Fruit fly (Drosophila melanogaster) whole organism, embryonic: ENCODE results near the gene dgt2.

Source experiments
- B-H1 ChIP-seq: fragments of 200-800 bp; sonication (Bioruptor generic); IDR thresholded peaks from 3 replicates; pipeline ENCODE4 v1.3.6; 2022; ENCODE audit warnings: missing biosample characterization, missing genetic modification characterization
- CG14965 ChIP-seq: fragments of 200-800 bp; sonication (Bioruptor generic); optimal IDR thresholded peaks from 2 replicates; lab custom pipeline; 2016; ENCODE audit warnings: missing biosample characterization, missing genetic modification characterization, borderline replicate concordance
- CG15073 ChIP-seq: fragments of 200-800 bp; sonication (Bioruptor generic); optimal IDR thresholded peaks from 2 replicates; lab custom pipeline; 2016; ENCODE audit warnings: missing biosample characterization, missing genetic modification characterization
- CG16779 ChIP-seq: fragments of 200-800 bp; sonication (Bioruptor generic); IDR thresholded peaks from 2 replicates; pipeline ENCODE4 v1.3.6; 2022; ENCODE audit warnings: missing biosample characterization, missing genetic modification characterization
- CG18764 ChIP-seq: fragments of 200-800 bp; sonication (Bioruptor generic); optimal IDR thresholded peaks from 3 replicates; lab custom pipeline; 2016; ENCODE audit warnings: missing biosample characterization, missing genetic modification characterization
- CG3163 ChIP-seq: fragments of 200-800 bp; sonication (Bioruptor generic); optimal IDR thresholded peaks from 3 replicates; lab custom pipeline; 2016; ENCODE audit warnings: missing biosample characterization, missing genetic modification characterization
- CG34422 ChIP-seq: fragments of 200-800 bp; sonication (Bioruptor generic); IDR thresholded peaks from 3 replicates; pipeline ENCODE4 v1.3.6; 2022; ENCODE audit warnings: missing biosample characterization, missing genetic modification characterization
- CG42726 ChIP-seq: fragments of 200-800 bp; sonication (Bioruptor generic); IDR thresholded peaks from 2 replicates; pipeline ENCODE4 v1.3.6; 2022; ENCODE audit warnings: missing biosample characterization, missing genetic modification characterization; ENCODE audit not compliant: partially characterized antibody
- CG43689 ChIP-seq: fragments of 200-800 bp; sonication (Bioruptor generic); IDR thresholded peaks from 2 replicates; pipeline ENCODE4 v1.3.6; 2022; ENCODE audit warnings: missing biosample characterization, missing genetic modification characterization
- CG4854 ChIP-seq: fragments of 200-800 bp; sonication (Bioruptor generic); optimal IDR thresholded peaks from 2 replicates; lab custom pipeline; 2016; ENCODE audit warnings: missing biosample characterization, missing genetic modification characterization, inconsistent platforms
- CG8290 ChIP-seq, 3 experiments: fragments of 200-800 bp; sonication (Bioruptor generic); optimal IDR thresholded peaks; 2 replicates each; lab custom pipeline; 2016 to 2019; ENCODE audit warnings: missing biosample characterization in 3 of 3, missing genetic modification characterization in 3 of 3, mild to moderate bottlenecking in 2 of 3, moderate library complexity in 1 of 3
- CG9797 ChIP-seq: fragments of 200-800 bp; sonication (Bioruptor generic); optimal IDR thresholded peaks from 3 replicates; lab custom pipeline; 2018; ENCODE audit warnings: missing biosample characterization, mild to moderate bottlenecking, missing genetic modification characterization
- Camta ChIP-seq: fragments of 200-800 bp; sonication (Bioruptor generic); optimal IDR thresholded peaks from 2 replicates; lab custom pipeline; 2016; ENCODE audit warnings: missing biosample characterization, missing genetic modification characterization
- CkIIα-i1 ChIP-seq: fragments of 200-800 bp; sonication (Bioruptor generic); IDR thresholded peaks from 2 replicates; pipeline ENCODE4 v1.3.6; 2022; ENCODE audit warnings: missing biosample characterization, missing genetic modification characterization
- Dad ChIP-seq: fragments of 200-800 bp; sonication (Bioruptor generic); optimal IDR thresholded peaks from 3 replicates; lab custom pipeline; 2016; ENCODE audit warnings: missing biosample characterization, missing genetic modification characterization
- Dip2 ChIP-seq: fragments of 200-800 bp; sonication (Bioruptor generic); IDR thresholded peaks from 2 replicates; pipeline ENCODE4 v1.3.6; 2022; ENCODE audit warnings: missing biosample characterization, missing genetic modification characterization
- Dll ChIP-seq: fragments of 200-800 bp; sonication (Bioruptor generic); IDR thresholded peaks from 4 replicates; pipeline ENCODE4 v1.3.6; 2022; ENCODE audit warnings: missing biosample characterization, missing genetic modification characterization; ENCODE audit not compliant: partially characterized antibody
- Doc3 ChIP-seq: fragments of 200-800 bp; sonication (Bioruptor generic); IDR thresholded peaks from 3 replicates; pipeline ENCODE4 v1.3.6; 2022; ENCODE audit warnings: missing biosample characterization, missing genetic modification characterization; ENCODE audit not compliant: partially characterized antibody
- Dp ChIP-seq: fragments of 200-800 bp; sonication (Bioruptor generic); optimal IDR thresholded peaks from 2 replicates; lab custom pipeline; 2018; ENCODE audit warnings: missing biosample characterization, mild to moderate bottlenecking, missing genetic modification characterization, moderate library complexity
- Eip74EF ChIP-seq, 2 experiments: fragments of 200-800 bp in 1 of 2; fragments of >200 bp in 1 of 2; sonication (Bioruptor generic) in 1 of 2; optimal IDR thresholded peaks; 2 replicates each; lab custom pipeline; 2017 to 2019; ENCODE audit warnings: missing biosample characterization in 2 of 2, missing genetic modification characterization in 2 of 2, mild to moderate bottlenecking in 1 of 2, moderate library complexity in 1 of 2
- Fer3 ChIP-seq: fragments of 200-800 bp; sonication (Bioruptor generic); optimal IDR thresholded peaks from 2 replicates; lab custom pipeline; 2018; ENCODE audit warnings: missing biosample characterization, mild to moderate bottlenecking, missing genetic modification characterization, moderate library complexity
- Hmr ChIP-seq: fragments of 200-800 bp; sonication (Bioruptor generic); optimal IDR thresholded peaks from 3 replicates; lab custom pipeline; 2017; ENCODE audit warnings: mild to moderate bottlenecking, missing biosample characterization, missing genetic modification reagents, missing genetic modification characterization
- Max ChIP-seq: fragments of 200-800 bp; sonication (Bioruptor generic); optimal IDR thresholded peaks from 2 replicates; lab custom pipeline; 2016; ENCODE audit warnings: missing biosample characterization, mild to moderate bottlenecking, missing genetic modification characterization
- NK7.1 ChIP-seq: fragments of 200-800 bp; sonication (Bioruptor generic); optimal IDR thresholded peaks from 3 replicates; lab custom pipeline; 2016; ENCODE audit warnings: missing biosample characterization, missing genetic modification characterization
- Nf-YC ChIP-seq: fragments of 200-800 bp; optimal IDR thresholded peaks from 3 replicates; lab custom pipeline; 2019; ENCODE audit warnings: missing biosample characterization, mild to moderate bottlenecking, missing genetic modification characterization, moderate library complexity
- Poxn ChIP-seq: fragments of 200-800 bp; sonication (Bioruptor generic); IDR thresholded peaks from 2 replicates; pipeline ENCODE4 v1.3.6; 2022; ENCODE audit warnings: missing biosample characterization, missing genetic modification characterization
- Ravus ChIP-seq: fragments of 200-800 bp; sonication (Bioruptor generic); IDR thresholded peaks from 2 replicates; pipeline ENCODE4 v1.3.6; 2022; ENCODE audit warnings: missing biosample characterization, missing genetic modification characterization
- Side ChIP-seq: fragments of 200-800 bp; sonication (Bioruptor generic); optimal IDR thresholded peaks from 2 replicates; lab custom pipeline; 2016; ENCODE audit warnings: missing biosample characterization, missing genetic modification characterization
- Ssrp ChIP-seq: fragments of 200-800 bp; sonication (Bioruptor generic); optimal IDR thresholded peaks from 2 replicates; lab custom pipeline; 2018; ENCODE audit warnings: missing biosample characterization, mild to moderate bottlenecking, missing genetic modification characterization, moderate library complexity
- Xbp1 ChIP-seq: fragments of 200-800 bp; sonication (Bioruptor generic); optimal IDR thresholded peaks from 3 replicates; lab custom pipeline; 2016; ENCODE audit warnings: missing biosample characterization, mild to moderate bottlenecking, missing genetic modification characterization
- abd-A ChIP-seq: fragments of 200-800 bp; sonication (Bioruptor generic); optimal IDR thresholded peaks from 3 replicates; lab custom pipeline; 2019; ENCODE audit warnings: missing biosample characterization, mild to moderate bottlenecking, missing genetic modification characterization, moderate library complexity
- bigmax ChIP-seq: fragments of 200-800 bp; sonication (Bioruptor generic); optimal IDR thresholded peaks from 2 replicates; lab custom pipeline; 2018; ENCODE audit warnings: missing biosample characterization, mild to moderate bottlenecking, missing genetic modification characterization
- cg ChIP-seq: fragments of 200-800 bp; sonication (Bioruptor generic); optimal IDR thresholded peaks from 3 replicates; lab custom pipeline; 2019; ENCODE audit warnings: missing biosample characterization, mild to moderate bottlenecking, missing genetic modification characterization, moderate library complexity
- crol ChIP-seq: fragments of 200-800 bp; sonication (Bioruptor generic); IDR thresholded peaks from 2 replicates; pipeline ENCODE4 v1.3.6; 2022; ENCODE audit warnings: missing biosample characterization, missing genetic modification characterization
- dan ChIP-seq: fragments of 200-800 bp; sonication (Bioruptor generic); IDR thresholded peaks from 2 replicates; pipeline ENCODE4 v1.3.6; 2022; ENCODE audit warnings: missing biosample characterization, missing genetic modification characterization
- exex ChIP-seq: fragments of 200-800 bp; sonication (Bioruptor generic); optimal IDR thresholded peaks from 4 replicates; lab custom pipeline; 2018; ENCODE audit warnings: missing biosample characterization, mild to moderate bottlenecking, missing genetic modification characterization, moderate library complexity
- fd64A ChIP-seq: fragments of 200-800 bp; sonication (Bioruptor generic); optimal IDR thresholded peaks from 3 replicates; lab custom pipeline; 2018; ENCODE audit warnings: missing biosample characterization, mild to moderate bottlenecking, missing genetic modification characterization
- gfzf ChIP-seq: fragments of 200-800 bp; sonication (Bioruptor generic); optimal IDR thresholded peaks from 2 replicates; lab custom pipeline; 2016; ENCODE audit warnings: missing biosample characterization, mild to moderate bottlenecking, missing genetic modification characterization, moderate library complexity
- h ChIP-seq: fragments of >200 bp; optimal IDR thresholded peaks from 2 replicates; lab custom pipeline; 2017
- hth ChIP-seq: fragments of >200 bp; optimal IDR thresholded peaks from 2 replicates; lab custom pipeline; 2017; ENCODE audit warnings: inconsistent platforms
- lilli ChIP-seq: fragments of 200-800 bp; sonication (Bioruptor generic); optimal IDR thresholded peaks from 3 replicates; lab custom pipeline; 2016; ENCODE audit warnings: missing biosample characterization, missing genetic modification characterization
- otp ChIP-seq: fragments of 200-800 bp; sonication (Bioruptor generic); IDR thresholded peaks from 3 replicates; pipeline ENCODE4, ENCODE4 v1.3.6; 2022; ENCODE audit warnings: missing biosample characterization, missing genetic modification characterization
- peb ChIP-seq: fragments of 200-800 bp; sonication (Bioruptor generic); IDR thresholded peaks from 2 replicates; pipeline ENCODE4 v1.3.6; 2022; ENCODE audit warnings: missing biosample characterization, missing genetic modification characterization
- phol ChIP-seq: fragments of 200-800 bp; sonication (Bioruptor generic); optimal IDR thresholded peaks from 3 replicates; lab custom pipeline; 2018; ENCODE audit warnings: missing biosample characterization, mild to moderate bottlenecking, missing genetic modification characterization, moderate library complexity
- pzg ChIP-seq: fragments of 200-800 bp; sonication (Bioruptor generic); optimal IDR thresholded peaks from 3 replicates; lab custom pipeline; 2018; ENCODE audit warnings: missing biosample characterization, mild to moderate bottlenecking, missing genetic modification characterization, moderate library complexity
- shn ChIP-seq: fragments of 200-800 bp; sonication (Bioruptor generic); optimal IDR thresholded peaks from 3 replicates; lab custom pipeline; 2016; ENCODE audit warnings: missing biosample characterization, missing genetic modification characterization
- stwl ChIP-seq: fragments of 200-800 bp; sonication (Bioruptor generic); optimal IDR thresholded peaks from 3 replicates; lab custom pipeline; 2018; ENCODE audit warnings: missing biosample characterization, mild to moderate bottlenecking, missing genetic modification characterization, moderate library complexity
- unc-4 ChIP-seq: fragments of 200-800 bp; sonication (Bioruptor generic); IDR thresholded peaks from 2 replicates; pipeline ENCODE4 v1.3.6; 2022; ENCODE audit warnings: missing biosample characterization, missing genetic modification characterization; ENCODE audit not compliant: partially characterized antibody
- usp ChIP-seq: fragments of >200 bp; optimal IDR thresholded peaks from 2 replicates; lab custom pipeline; 2017; ENCODE audit warnings: missing biosample characterization, missing genetic modification characterization
- wek ChIP-seq: fragments of 200-800 bp; sonication (Bioruptor generic); optimal IDR thresholded peaks from 3 replicates; lab custom pipeline; 2018; ENCODE audit warnings: missing biosample characterization, mild to moderate bottlenecking, missing genetic modification characterization, moderate library complexity
- wor ChIP-seq: fragments of 200-800 bp; sonication (Bioruptor generic); IDR thresholded peaks from 2 replicates; pipeline ENCODE4 v1.3.6; 2022; ENCODE audit warnings: missing biosample characterization, missing genetic modification characterization

The dgt2 gene

DNA sequence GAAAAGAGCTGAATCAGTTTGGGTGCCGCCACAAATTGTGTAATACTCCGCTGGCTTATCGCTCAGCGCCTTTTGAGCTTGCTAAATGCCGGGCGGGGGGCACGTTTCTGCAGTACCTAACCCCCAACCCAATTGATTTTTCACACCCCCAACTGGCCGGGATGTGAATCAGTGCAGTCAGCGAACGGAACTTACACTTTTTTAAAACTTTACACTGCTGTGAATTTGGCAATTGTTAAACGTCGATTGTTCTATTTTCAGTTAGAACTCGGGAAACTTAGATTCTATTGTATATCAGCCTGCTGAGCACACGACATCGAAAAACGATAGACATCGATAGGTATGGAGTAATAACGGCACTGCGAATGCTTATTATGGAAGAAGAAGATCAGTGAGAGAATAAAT lies 48.4 kb downstream of the dgt2 start, which contains the start of gene Tom70:
Gene Tom70, minus strand, starts transcription at position 335 of the 405 bp plus-strand sequence.
- TF ChIP-seq CG42726 (GFP tag; lab: Robert Waterston, UW) = 0 out of 2 replicates have a peak, but pooled peaks have one; percentile 37
- TF ChIP-seq Dad (GFP tag; lab: Kevin White, UChicago) = no peak
- no peak for TF ChIP-seq CG18764
- TF ChIP-seq h (lab: Kevin White, UChicago) = no peak
- TF ChIP-seq B-H1 (GFP tag; lab: Robert Waterston, UW) = no peak
- TF ChIP-seq cg (GFP tag; lab: Kevin White, UChicago) = no peak
- peak; percentile 3 for TF ChIP-seq phol (tag; lab: Kevin White, UChicago)
- TF ChIP-seq exex (tag; lab: Kevin White, UChicago) = no peak
- TF ChIP-seq Dp = peak; percentile 36
- no peak for TF ChIP-seq Hmr (GFP tag; lab: Kevin White, UChicago)
- no peak for TF ChIP-seq shn (GFP tag; lab: Kevin White, UChicago)
- no peak for TF ChIP-seq dan (GFP tag; lab: Robert Waterston, UW)
- TF ChIP-seq CG16779 = no peak
- TF ChIP-seq CG8290 (GFP tag; optimal IDR thresholded peaks at IDR 0.05; lab: Kevin White, UChicago) = no peak
- TF ChIP-seq CG8290 (tag; optimal IDR thresholded peaks at IDR 0.05; lab: Kevin White, UChicago) = no peak
- no peak for TF ChIP-seq abd-A (tag; lab: Kevin White, UChicago)
- TF ChIP-seq CG34422 (GFP tag; lab: Robert Waterston, UW) = peak; percentile 75; the same call in 1 of the 3 replicates
- TF ChIP-seq Eip74EF (GFP tag; optimal IDR thresholded peaks at IDR 0.05; lab: Kevin White, UChicago) = no peak
- TF ChIP-seq Fer3 = no peak
- TF ChIP-seq Ssrp (tag; lab: Kevin White, UChicago) = no peak
- TF ChIP-seq peb (GFP tag; lab: Robert Waterston, UW) = no peak
- TF ChIP-seq CG4854 (GFP tag; lab: Kevin White, UChicago) = no peak
- no peak for TF ChIP-seq Camta (GFP tag; lab: Kevin White, UChicago)
- no peak for TF ChIP-seq wek
- no peak for TF ChIP-seq CkIIα-i1 (GFP tag; lab: Robert Waterston, UW)
- TF ChIP-seq CG15073 (GFP tag; lab: Kevin White, UChicago) = no peak
- TF ChIP-seq Dip2 (GFP tag; lab: Robert Waterston, UW) = no peak
- TF ChIP-seq Max (GFP tag; lab: Kevin White, UChicago) = peak; percentile 8
- TF ChIP-seq Poxn (GFP tag; lab: Robert Waterston, UW) = no peak
- no peak for TF ChIP-seq CG3163
- TF ChIP-seq Dll = peak; percentile 63; the same call in 3 of the 4 replicates
- no peak for TF ChIP-seq Xbp1 (GFP tag; lab: Kevin White, UChicago)
- no peak for TF ChIP-seq Nf-YC (tag; lab: Kevin White, UChicago)
- no peak for TF ChIP-seq CG9797 (GFP tag; lab: Kevin White, UChicago)
- peak; percentile 58; the same call in 1 of the 2 replicates for TF ChIP-seq unc-4
- no peak for TF ChIP-seq fd64A (GFP tag; lab: Kevin White, UChicago)
- TF ChIP-seq pzg (GFP tag; lab: Kevin White, UChicago) = peak; percentile 63
- TF ChIP-seq bigmax (GFP tag; lab: Kevin White, UChicago) = peak; percentile 95
- 0 out of 2 replicates have a peak, but pooled peaks have one; percentile 10 for TF ChIP-seq crol
- TF ChIP-seq Doc3 (GFP tag; lab: Robert Waterston, UW) = peak; percentile 44; the same call in 1 of the 3 replicates
- TF ChIP-seq stwl = peak; percentile 62
- TF ChIP-seq CG14965 (GFP tag; lab: Kevin White, UChicago) = no peak
- peak; percentile 3 for TF ChIP-seq gfzf (GFP tag; lab: Kevin White, UChicago)
- TF ChIP-seq otp = no peak
- TF ChIP-seq CG43689 (GFP tag; lab: Robert Waterston, UW) = no peak
- no peak for TF ChIP-seq Ravus (GFP tag; lab: Robert Waterston, UW)
- no peak for TF ChIP-seq usp
- TF ChIP-seq lilli (GFP tag; lab: Kevin White, UChicago) = no peak
- no peak for TF ChIP-seq NK7.1 (GFP tag; lab: Kevin White, UChicago)
- TF ChIP-seq hth (lab: Kevin White, UChicago) = no peak
- TF ChIP-seq wor = no peak
- TF ChIP-seq Side = no peak
